Fruit fly (Drosophila melanogaster): ENCODE results near the gene CycE.

CycE gene

dm6 chr2L:15747394-15748260 is at the start of gene CycE:
TSS of gene CycE (minus strand) at chr2L:15748150.
- TF ChIP-seq CTCF (optimal IDR thresholded peaks at IDR 0.05) (peak in 1 of 2 experiments; percentile 23), CG8478 (optimal IDR thresholded peaks at IDR 0.05) (no peak)

DNA sequence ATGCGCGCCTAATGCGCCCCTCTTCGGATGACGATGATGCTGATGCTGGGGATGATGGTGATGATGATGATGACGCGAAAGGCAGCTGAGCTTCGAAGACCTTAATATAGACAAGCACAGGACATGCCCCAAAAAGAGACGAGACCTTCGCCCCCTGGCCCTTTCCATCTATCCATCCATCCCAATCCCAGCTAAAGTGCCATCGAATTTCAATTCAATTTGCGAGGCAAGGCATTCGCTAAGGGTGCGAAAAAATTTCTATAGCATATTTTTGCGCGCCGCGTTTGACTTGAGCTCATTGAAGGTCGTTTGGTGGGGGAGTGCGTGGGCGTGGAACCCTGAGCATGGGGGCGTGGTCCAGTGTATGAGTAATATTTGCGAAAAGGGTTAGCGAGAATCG is 48.4 kb upstream of the CycE start:
- no peak for TF ChIP-seq CTCF (optimal IDR thresholded peaks at IDR 0.05)
- no peak for TF ChIP-seq CG8478 (optimal IDR thresholded peaks at IDR 0.05)

DNA sequence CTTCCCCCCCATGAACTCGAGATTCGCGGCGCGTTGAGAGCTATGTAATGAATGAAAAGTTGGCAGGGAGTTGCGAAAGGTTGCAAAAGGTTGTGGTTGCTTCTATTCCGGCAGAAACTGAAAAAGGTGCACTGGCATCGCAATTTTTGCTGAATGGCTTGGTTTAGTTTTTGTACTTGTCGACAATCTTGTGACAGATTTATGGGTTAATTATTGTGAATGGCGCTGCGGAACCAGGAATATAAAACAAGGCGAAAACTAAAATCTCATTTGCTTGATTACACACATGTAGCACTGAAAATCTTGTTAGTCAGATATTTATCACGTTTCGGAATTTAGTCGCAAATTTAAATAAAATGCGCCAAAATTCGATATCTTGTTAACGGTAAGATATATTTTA is 35.8 kb upstream of the CycE start, which contains the start of gene t-Grip91:
TSS of gene t-Grip91 (plus strand) at position 301 of the 400 bp plus-strand sequence.
- TF ChIP-seq CG8478 (optimal IDR thresholded peaks at IDR 0.05) (no peak), CTCF (optimal IDR thresholded peaks at IDR 0.05) (no peak)

DNA sequence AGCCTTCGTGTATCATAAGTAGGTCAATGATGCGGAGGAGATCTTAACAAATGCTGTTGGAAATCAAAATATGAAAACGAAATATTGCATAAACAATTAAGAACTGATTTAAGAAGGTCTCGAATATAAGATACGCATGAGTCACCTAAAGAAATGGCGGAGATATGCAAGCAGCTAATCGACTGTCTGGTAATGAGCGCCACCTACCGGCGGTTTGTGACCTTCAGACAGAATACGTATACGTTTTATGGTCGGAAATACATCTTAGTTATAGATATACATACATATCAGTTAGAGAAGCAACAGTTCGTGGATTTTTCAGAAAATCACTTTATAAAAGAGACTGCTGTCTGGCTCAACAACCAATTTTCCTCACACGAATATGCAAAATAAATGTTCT is 35.0 kb upstream of the CycE start:
- TF ChIP-seq CG8478 (optimal IDR thresholded peaks at IDR 0.05) (no peak), CTCF (optimal IDR thresholded peaks at IDR 0.05) (peak; percentile 80 to 83)

DNA sequence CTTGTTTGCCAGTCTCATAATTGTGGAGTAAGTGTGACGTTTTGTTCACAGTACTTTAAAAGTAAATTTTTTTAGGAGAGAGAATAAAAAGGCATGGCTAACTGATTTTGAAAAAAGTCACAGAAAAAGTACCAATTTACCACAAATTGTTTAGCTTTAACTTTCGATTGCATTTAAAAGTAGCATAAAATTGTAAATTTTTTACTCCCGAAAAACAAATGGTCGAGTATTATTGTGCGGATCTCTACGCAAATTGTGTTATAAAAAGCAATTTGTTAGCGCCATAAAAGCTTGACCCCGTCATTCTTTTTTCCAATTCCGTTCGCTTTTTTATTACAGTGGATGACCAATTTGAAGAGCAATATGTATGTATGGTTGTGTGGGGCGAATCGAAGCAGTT is 28.8 kb upstream of the CycE start, which contains the start of gene CG43760:
TSS of gene CG43760 (minus strand) at position 101 of the 400 bp plus-strand sequence.
- TF ChIP-seq CG8478 (optimal IDR thresholded peaks at IDR 0.05) (no peak), CTCF (optimal IDR thresholded peaks at IDR 0.05) (no peak)

DNA sequence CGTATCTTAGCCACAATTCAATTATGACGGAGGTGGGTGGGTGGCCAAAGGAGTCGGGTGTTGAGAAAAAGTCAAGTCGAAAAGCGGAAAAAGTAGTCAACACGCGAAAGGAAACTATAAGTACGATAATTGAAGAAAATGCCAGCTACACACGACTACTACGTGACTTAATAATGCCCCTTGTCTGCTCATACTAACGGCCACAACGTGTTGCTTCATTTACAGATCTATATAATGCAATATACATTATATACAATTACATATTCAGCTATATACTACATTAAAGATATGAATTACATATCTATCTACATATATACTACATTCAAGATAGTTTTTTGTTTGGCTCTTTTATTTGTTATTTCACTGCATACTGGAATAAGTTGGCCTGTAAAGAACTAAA is 25.1 kb upstream of the CycE start, which contains the start of gene CG31826:
TSS of gene CG31826 (minus strand) at position 101 of the 400 bp plus-strand sequence.
- no peak for TF ChIP-seq CG8478 (optimal IDR thresholded peaks at IDR 0.05)

- TF ChIP-seq CG8478 (optimal IDR thresholded peaks at IDR 0.05): no peak
- TF ChIP-seq CTCF (optimal IDR thresholded peaks at IDR 0.05): no peak
Measured at dm6 chr2L:15770978-15771377, 23.0 kb upstream of the CycE start, which contains the start of gene Ku80. TSS of gene Ku80 (minus strand) at chr2L:15771159.

DNA sequence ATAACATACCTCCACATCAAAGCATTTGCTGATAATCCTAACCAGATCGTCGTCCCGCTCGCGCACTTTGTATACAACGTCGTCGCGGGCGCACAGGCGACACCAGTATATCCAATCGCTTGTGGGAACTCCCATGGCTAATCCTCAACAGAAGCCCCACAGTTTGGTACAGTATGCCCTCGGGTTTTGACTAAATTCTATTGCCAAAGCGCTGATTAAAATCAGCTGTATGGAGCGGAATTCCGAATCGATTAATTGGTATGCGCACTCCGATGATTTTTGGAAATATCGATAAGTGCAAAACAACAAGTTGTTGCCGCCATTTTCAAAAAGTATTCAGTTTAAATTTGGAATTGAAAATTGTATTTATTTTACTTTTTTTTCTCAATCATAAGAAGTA is 20.1 kb upstream of the CycE start, which contains the start of gene wek:
TSS of gene wek (minus strand) at position 253 of the 400 bp plus-strand sequence.
- TF ChIP-seq CG8478 (optimal IDR thresholded peaks at IDR 0.05) (no peak), CTCF (optimal IDR thresholded peaks at IDR 0.05) (no peak)

- no peak for TF ChIP-seq CTCF (optimal IDR thresholded peaks at IDR 0.05)
- no peak for TF ChIP-seq CG8478 (optimal IDR thresholded peaks at IDR 0.05)
Measured at dm6 chr2L:15764029-15764428, 16.1 kb upstream of the CycE start, which contains the start of gene CG3793. TSS of gene CG3793 (plus strand) at chr2L:15764220.

DNA sequence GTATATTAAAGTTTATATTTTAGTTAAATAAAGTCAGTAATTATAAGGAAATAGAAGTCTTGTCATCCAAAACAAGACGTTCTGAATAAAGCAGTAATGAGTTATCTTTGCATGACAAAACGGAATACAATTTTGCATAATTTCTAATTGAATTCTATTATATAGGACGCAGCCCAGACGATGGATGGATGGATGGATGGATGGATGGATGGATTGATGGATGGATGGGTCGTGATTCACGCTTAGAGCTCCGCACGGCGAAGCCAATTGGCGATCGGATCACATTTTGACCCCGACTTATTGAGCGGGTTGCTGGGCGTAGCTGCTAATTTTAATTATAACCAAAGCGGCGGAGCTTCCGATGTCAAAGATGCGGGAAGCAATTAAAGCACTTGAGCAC is 15.5 kb upstream of the CycE start:
- TF ChIP-seq CTCF (optimal IDR thresholded peaks at IDR 0.05) (no peak), CG8478 (optimal IDR thresholded peaks at IDR 0.05) (no peak)

DNA sequence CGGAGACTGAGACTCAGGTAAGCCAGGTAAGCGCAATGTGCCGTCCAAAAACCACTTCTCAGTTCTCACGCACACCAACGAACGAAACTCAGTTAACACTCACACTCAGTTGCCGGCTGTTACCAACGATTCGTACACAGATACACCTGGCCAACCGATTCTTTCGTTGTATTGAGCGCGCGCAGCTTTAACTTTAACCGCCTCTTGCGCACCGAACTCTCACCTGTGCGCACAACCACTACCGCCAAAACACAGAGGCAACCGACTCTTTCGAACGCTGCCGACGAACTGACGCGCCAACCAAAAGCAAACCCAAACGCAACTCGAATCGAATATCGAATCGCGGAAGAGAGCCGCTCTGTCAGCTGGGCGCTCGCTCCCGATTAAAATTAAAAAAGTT is 14.5 kb upstream of the CycE start, which contains the start of gene Gli:
TSS of gene Gli (minus strand) at position 293 of the 400 bp plus-strand sequence.
- no peak for TF ChIP-seq CTCF (optimal IDR thresholded peaks at IDR 0.05)
- TF ChIP-seq CG8478 (optimal IDR thresholded peaks at IDR 0.05): no peak

dm6 chr2L:15761409-15762407 is 13.8 kb upstream of the CycE start:
- TF ChIP-seq CG8478 (optimal IDR thresholded peaks at IDR 0.05): no peak
- no peak for TF ChIP-seq CTCF (optimal IDR thresholded peaks at IDR 0.05)

DNA sequence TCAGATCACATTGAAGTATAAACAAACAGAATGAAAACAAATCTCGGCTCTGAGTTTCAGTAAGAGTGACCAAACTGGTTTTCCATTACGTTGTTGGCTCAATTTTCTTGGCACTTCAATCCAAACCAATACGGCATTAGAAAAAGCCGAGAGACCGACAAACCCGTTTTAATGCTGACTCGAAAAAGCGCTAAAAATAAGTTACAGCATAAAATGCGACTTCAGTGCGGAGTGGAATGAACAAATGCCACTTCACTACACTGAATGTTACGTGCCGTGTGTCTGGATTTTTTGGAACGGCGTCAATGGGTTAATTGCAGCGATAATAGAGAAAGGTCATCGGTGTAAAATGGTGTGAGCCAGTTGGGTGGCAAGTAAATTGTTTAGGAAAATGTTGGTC is 12.7 kb upstream of the CycE start:
- TF ChIP-seq CTCF (optimal IDR thresholded peaks at IDR 0.05) (no peak), CG8478 (optimal IDR thresholded peaks at IDR 0.05) (no peak)

DNA sequence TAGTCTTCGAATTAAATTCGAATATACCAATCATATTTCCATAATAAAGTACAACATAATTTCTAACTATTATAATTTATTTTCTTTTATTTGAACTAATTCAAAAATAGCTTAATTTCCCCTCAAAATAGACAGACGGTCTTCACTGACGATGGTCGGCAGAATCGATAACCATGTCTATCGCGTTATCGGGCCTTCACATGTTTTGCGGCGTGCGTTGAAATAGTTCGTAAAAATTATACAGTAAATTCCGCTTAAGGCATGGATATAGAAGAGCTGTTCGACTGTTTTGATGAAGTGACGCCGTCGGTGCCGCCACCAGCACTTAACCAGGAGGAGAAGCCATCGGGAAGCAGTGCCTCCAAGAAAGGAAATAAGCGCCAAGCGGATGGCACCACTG is 4.1 kb upstream of the CycE start, which contains the start of gene Mtr4:
TSS of gene Mtr4 (plus strand) at position 168 of the 400 bp plus-strand sequence.
- TF ChIP-seq CG8478 (optimal IDR thresholded peaks at IDR 0.05) (no peak), CTCF (optimal IDR thresholded peaks at IDR 0.05) (no peak)

dm6 chr2L:15751259-15751555 is 3.3 kb upstream of the CycE start:
- TF ChIP-seq CG8478 (optimal IDR thresholded peaks at IDR 0.05): no peak
- no peak for TF ChIP-seq CTCF (optimal IDR thresholded peaks at IDR 0.05)
